Fruit fly (Drosophila melanogaster): ENCODE measurements around the gene MED11.

MED11 gene

dm6 chr3L:18763486-18764436 lies 18.1 kb downstream of the MED11 start:
- 0 out of 2 replicates have a peak, but pooled peaks have one; percentile 33 for TF ChIP-seq bowl (GFP tag; IDR thresholded peaks at IDR 0.05)
- no peak for TF ChIP-seq HLH54F (GFP tag; optimal IDR thresholded peaks at IDR 0.05)
- TF ChIP-seq CG8478 (optimal IDR thresholded peaks at IDR 0.05) = peak; percentile 20
- peak; percentile 49 for TF ChIP-seq sens (GFP tag)
- TF ChIP-seq Med (GFP tag) = peak; percentile 55
- 0 out of 3 replicates have a peak, but pooled peaks have one; percentile 16 for TF ChIP-seq so (GFP tag; IDR thresholded peaks at IDR 0.05)
- TF ChIP-seq CG4360 (GFP tag; IDR thresholded peaks at IDR 0.05) = peak; percentile 71
- no peak for TF ChIP-seq ara (GFP tag; IDR thresholded peaks at IDR 0.05)
- 0 out of 2 replicates have a peak, but pooled peaks have one; percentile 4 for TF ChIP-seq slbo (GFP tag; IDR thresholded peaks at IDR 0.05)
- 0 out of 3 replicates have a peak, but pooled peaks have one; percentile 13 for TF ChIP-seq ken (GFP tag; IDR thresholded peaks at IDR 0.05)
- TF ChIP-seq Hmr (GFP tag; optimal IDR thresholded peaks at IDR 0.05) = no peak
- no peak for TF ChIP-seq CG10959 (GFP tag; IDR thresholded peaks at IDR 0.05)
- TF ChIP-seq danr (GFP tag; IDR thresholded peaks at IDR 0.05) = 0 out of 2 replicates have a peak, but pooled peaks have one; percentile 19
- peak; percentile 6 for TF ChIP-seq CG9876 (GFP tag; optimal IDR thresholded peaks at IDR 0.05)
- 0 out of 2 replicates have a peak, but pooled peaks have one; percentile 13 for TF ChIP-seq CG6272 (GFP tag; IDR thresholded peaks at IDR 0.05)
- 0 out of 3 replicates have a peak, but pooled peaks have one; percentile 7 for TF ChIP-seq gce (GFP tag; IDR thresholded peaks at IDR 0.05)
- peak; percentile 19; the same call in 1 of the 2 replicates for TF ChIP-seq ap (GFP tag; IDR thresholded peaks at IDR 0.05)
- no peak for TF ChIP-seq Xrp1 (GFP tag; IDR thresholded peaks at IDR 0.05)
- no peak for TF ChIP-seq sna (GFP tag; IDR thresholded peaks at IDR 0.05; ENCODE audit: partially characterized antibody)
- TF ChIP-seq Oaz (GFP tag; IDR thresholded peaks at IDR 0.05) = peak; percentile 24; the same call in 1 of the 2 replicates
- TF ChIP-seq otp (GFP tag; IDR thresholded peaks at IDR 0.05) = no peak
- TF ChIP-seq CG9932 (GFP tag; IDR thresholded peaks at IDR 0.05) = 0 out of 2 replicates have a peak, but pooled peaks have one; percentile 16
- peak; percentile 88 for TF ChIP-seq Ets65A (GFP tag)
- TF ChIP-seq CG14014 (GFP tag; IDR thresholded peaks at IDR 0.05) = no peak
- 0 out of 3 replicates have a peak, but pooled peaks have one; percentile 29 for TF ChIP-seq H15 (GFP tag; IDR thresholded peaks at IDR 0.05)
- TF ChIP-seq Mrtf (GFP tag; IDR thresholded peaks at IDR 0.05) = 0 out of 3 replicates have a peak, but pooled peaks have one; percentile 33
- peak; percentile 23; the same call in 1 of the 2 replicates for TF ChIP-seq seq (GFP tag; IDR thresholded peaks at IDR 0.05)
- 0 out of 3 replicates have a peak, but pooled peaks have one; percentile 5 for TF ChIP-seq row (GFP tag; IDR thresholded peaks at IDR 0.05)
- peak; percentile 42; the same call in 1 of the 3 replicates for TF ChIP-seq ci (GFP tag; IDR thresholded peaks at IDR 0.05)
- TF ChIP-seq inv (GFP tag; IDR thresholded peaks at IDR 0.05; ENCODE audit: partially characterized antibody) = 0 out of 2 replicates have a peak, but pooled peaks have one; percentile 10
- TF ChIP-seq CG32532 (GFP tag; IDR thresholded peaks at IDR 0.05) = 0 out of 2 replicates have a peak, but pooled peaks have one; percentile 32
- no peak; the same call in 1 of the 2 replicates for TF ChIP-seq Poxn (GFP tag; IDR thresholded peaks at IDR 0.05)
- peak in 1 of 2 experiments; percentile 88 for TF ChIP-seq Dfd (GFP tag; optimal IDR thresholded peaks at IDR 0.05)
- TF ChIP-seq ase (GFP tag; IDR thresholded peaks at IDR 0.05) = 0 out of 3 replicates have a peak, but pooled peaks have one; percentile 36
- no peak for TF ChIP-seq CG2129 (GFP tag; IDR thresholded peaks at IDR 0.05; ENCODE audit: partially characterized antibody)
- peak; percentile 43; the same call in 1 of the 2 replicates for TF ChIP-seq chm (GFP tag; IDR thresholded peaks at IDR 0.05)

DNA sequence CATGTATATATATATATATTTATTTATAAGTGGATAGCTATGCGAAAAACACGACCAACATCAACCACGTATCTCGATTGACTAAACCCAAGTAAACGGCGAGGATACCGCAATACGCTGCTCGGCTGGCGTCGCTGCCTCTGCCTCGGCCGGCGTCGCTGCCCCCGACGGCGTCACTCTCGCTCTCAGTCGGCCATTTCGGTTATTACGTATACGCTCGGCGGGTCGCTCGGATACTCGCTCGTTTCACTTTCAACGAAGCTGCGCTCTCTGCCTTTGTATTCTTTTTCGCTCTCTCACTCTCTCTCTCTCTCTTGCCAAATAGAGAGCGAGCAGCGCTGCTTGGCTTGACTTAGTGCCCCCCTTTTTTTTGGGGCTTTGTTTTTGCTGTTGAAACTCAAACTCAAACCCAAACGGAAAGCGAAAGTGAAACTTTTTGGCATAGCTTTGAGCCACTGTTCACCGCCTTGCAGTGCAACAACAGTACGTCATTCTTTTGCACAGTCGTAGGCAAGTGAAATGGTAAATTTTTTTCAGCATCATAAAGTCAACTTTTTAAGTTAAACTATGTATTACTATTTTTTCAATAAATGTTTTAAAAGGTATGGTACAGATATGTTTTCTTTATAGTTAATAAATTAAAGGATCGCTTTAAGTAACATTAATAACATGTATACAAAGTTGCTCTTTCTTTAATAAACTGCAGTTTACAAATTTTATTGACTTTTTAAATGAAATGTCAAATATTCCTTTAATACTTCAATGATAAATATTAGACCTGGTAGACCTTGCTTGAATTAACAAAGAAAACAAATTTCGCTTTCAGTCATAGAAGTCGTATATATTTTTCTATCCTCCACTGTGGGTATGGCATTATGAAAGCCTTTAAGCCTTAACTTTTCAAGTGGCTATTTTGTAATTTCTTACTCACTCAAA lies 20.3 kb downstream of the MED11 start:
- TF ChIP-seq schlank (tag; optimal IDR thresholded peaks at IDR 0.05) (no peak), CG10274 (GFP tag; optimal IDR thresholded peaks at IDR 0.05) (no peak), Atf6 (GFP tag; IDR thresholded peaks at IDR 0.05) (no peak), Hsf (GFP tag; optimal IDR thresholded peaks at IDR 0.05) (no peak), tna (GFP tag; IDR thresholded peaks at IDR 0.05; ENCODE audit: partially characterized antibody) (no peak; the same call in 1 of the 2 replicates), sens-2 (GFP tag; IDR thresholded peaks at IDR 0.05) (no peak), vfl (GFP tag; optimal IDR thresholded peaks at IDR 0.05) (no peak), ham (GFP tag; IDR thresholded peaks at IDR 0.05) (no peak), fu2 (GFP tag; optimal IDR thresholded peaks at IDR 0.05) (no peak), NfI (GFP tag; optimal IDR thresholded peaks at IDR 0.05) (no peak), MBD-R2 (GFP tag; IDR thresholded peaks at IDR 0.05) (no peak; the same call in 1 of the 2 replicates), CG4854 (GFP tag; optimal IDR thresholded peaks at IDR 0.05) (no peak), CG15601 (tag; optimal IDR thresholded peaks at IDR 0.05) (peak; percentile 8)
